Worm (Caenorhabditis elegans) whole organism, L4 larva: Measurements from ENCODE around the gene M18.3.

Experiments
- ZK546.5 ChIP-seq, 2 experiments: sonication (generic microtip); optimal IDR thresholded peaks; 2 replicates each; lab custom pipeline; 2017; ENCODE audit warnings: missing biosample characterization in 2 of 2, missing genetic modification characterization in 2 of 2
- mep-1 ChIP-seq: fragments of 150-350 bp; sonication (generic microtip); optimal IDR thresholded peaks from 3 replicates; lab custom pipeline; 2014; ENCODE audit warnings: missing biosample characterization, missing genetic modification characterization
- nhr-111 ChIP-seq: fragments of 200-800 bp; sonication (Bioruptor generic); optimal IDR thresholded peaks from 2 replicates; lab custom pipeline; 2018; ENCODE audit warnings: mild to moderate bottlenecking, missing genetic modification characterization, missing compliant biosample characterization
- nhr-237 ChIP-seq: sonication (generic microtip); optimal IDR thresholded peaks from 2 replicates; lab custom pipeline; 2017; ENCODE audit warnings: missing biosample characterization, missing genetic modification characterization
- nhr-25 ChIP-seq: sonication (generic microtip); optimal IDR thresholded peaks from 2 replicates; lab custom pipeline; 2017; ENCODE audit warnings: missing genetic modification characterization, mild to moderate bottlenecking, missing compliant biosample characterization, antibody characterized with exemption, moderate library complexity, borderline replicate concordance; ENCODE audit not compliant: insufficient read depth
- skn-1 ChIP-seq: fragments of 150-350 bp; optimal IDR thresholded peaks from 2 replicates; lab custom pipeline; 2014; ENCODE audit warnings: missing biosample characterization, missing genetic modification characterization
- unc-62 ChIP-seq, 3 experiments: fragments of 150-350 bp in 1 of 3; sonication (generic microtip); optimal IDR thresholded peaks in 2 of 3; peaks in 1 of 3; 1 replicate in 1 of 3; 2 replicates in 2 of 3; lab custom pipeline; 2014 to 2017; ENCODE audit warnings: missing biosample characterization in 3 of 3, missing genetic modification characterization in 3 of 3, missing genetic modification reagents in 3 of 3, missing genotype in 1 of 3
- zag-1 ChIP-seq: fragments of 150-350 bp; optimal IDR thresholded peaks from 2 replicates; lab custom pipeline; 2014; ENCODE audit warnings: missing biosample characterization, missing genetic modification characterization

ce11 chrIV:12092113-12092512 is 13.5 kb upstream of the M18.3 start, which contains the start of gene mig-32:
- TF ChIP-seq ZK546.5 (tag; optimal IDR thresholded peaks at IDR 0.05; lab: Kevin White, UChicago) (no peak), nhr-237 (tag; lab: Kevin White, UChicago) (no peak), mep-1 (no peak), skn-1 (tag; lab: Kevin White, UChicago) (no peak), unc-62 (GFP tag; optimal IDR thresholded peaks at IDR 0.05 in 1 of 2; lab: Kevin White, UChicago) (no peak), unc-62 (tag; optimal IDR thresholded peaks at IDR 0.05; lab: Kevin White, UChicago) (no peak), nhr-111 (GFP tag; lab: Kevin White, UChicago) (no peak), nhr-25 (tag; lab: Kevin White, UChicago) (no peak), zag-1 (no peak)
